Worm (Caenorhabditis elegans): ENCODE data around the gene Y49E10.18.

DNA sequence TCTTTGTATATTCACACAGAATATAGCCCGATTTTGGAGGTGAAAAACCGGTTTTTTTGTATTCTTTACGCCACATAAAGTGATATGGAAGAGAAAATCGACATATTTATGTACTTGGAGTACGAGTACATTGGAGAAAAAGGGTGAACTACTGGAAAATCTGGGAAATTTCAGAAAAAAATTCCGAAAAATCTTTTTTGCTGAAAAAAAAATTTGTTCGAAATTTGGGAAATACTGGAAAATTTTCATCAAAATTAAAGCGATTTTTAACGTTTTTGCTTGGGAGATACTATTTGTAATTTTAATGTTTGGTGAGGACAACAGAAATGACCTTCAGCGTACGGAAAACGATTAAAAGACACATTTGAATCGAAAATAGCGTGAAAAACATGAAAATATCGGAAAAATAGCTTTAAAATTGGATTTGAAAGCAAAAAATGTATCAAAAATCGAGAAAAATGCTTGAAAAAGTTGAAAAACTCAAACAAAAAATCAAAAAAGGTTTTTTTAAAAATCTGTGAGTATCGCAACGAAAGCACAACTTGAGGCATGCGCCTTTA, 20.0 kb downstream of the Y49E10.18 start:
- TF ChIP-seq nfya-1 (tag; optimal IDR thresholded peaks at IDR 0.05; ENCODE audit: borderline replicate concordance, insufficient read depth) (no peak), ama-1 (optimal IDR thresholded peaks at IDR 0.05) (no peak), ama-1 (GFP tag; optimal IDR thresholded peaks at IDR 0.05) (peak in 1 of 2 experiments; percentile 65), madf-8 (GFP tag; conservative IDR thresholded peaks at IDR 0.05) (no peak), somi-1 (GFP tag; optimal IDR thresholded peaks at IDR 0.05) (no peak)
